Worm (Caenorhabditis elegans): ENCODE results near the gene mrps-18A.
"Not testable (repeated sequence)": the region's sequence is repeated elsewhere in the genome, so short reads cannot be mapped to it uniquely, and the experiment has no call there.

Gene mrps-18A

ce11 chrIII:8339372-8339771 is 7.7 kb upstream of the mrps-18A start, which contains the start of gene clc-28:
Gene clc-28 (minus strand): TSS chrIII:8339472.
- TF ChIP-seq tbx-11 (GFP tag; IDR thresholded peaks at IDR 0.05); scrt-1 (GFP tag; IDR thresholded peaks at IDR 0.05); F13C5.2 (tag; optimal IDR thresholded peaks at IDR 0.05): not testable (repeated sequence)

- TF ChIP-seq pes-1 (GFP tag; IDR thresholded peaks at IDR 0.05): no peak
- TF ChIP-seq F13C5.2 (tag; optimal IDR thresholded peaks at IDR 0.05): no peak
- TF ChIP-seq hmg-4 (GFP tag; optimal IDR thresholded peaks at IDR 0.05): no peak
- no peak for TF ChIP-seq ets-7 (tag; optimal IDR thresholded peaks at IDR 0.05)
- TF ChIP-seq ceh-13 (GFP tag; optimal IDR thresholded peaks at IDR 0.05): no peak
- TF ChIP-seq tra-4 (tag; optimal IDR thresholded peaks at IDR 0.05): no peak
- no peak for TF ChIP-seq ama-1 (optimal IDR thresholded peaks at IDR 0.05)
- TF ChIP-seq aly-1 (tag; optimal IDR thresholded peaks at IDR 0.05): no peak
- no peak for TF ChIP-seq sea-1 (GFP tag; conservative IDR thresholded peaks at IDR 0.05)
- TF ChIP-seq flt-1 (GFP tag; IDR thresholded peaks at IDR 0.05): no peak
- TF ChIP-seq tbx-37 (GFP tag; conservative IDR thresholded peaks at IDR 0.05): no peak
- no peak for TF ChIP-seq ceh-36 (tag; optimal IDR thresholded peaks at IDR 0.05)
- TF ChIP-seq hnd-1 (tag; optimal IDR thresholded peaks at IDR 0.05): no peak
- TF ChIP-seq scrt-1 (GFP tag; IDR thresholded peaks at IDR 0.05): no peak
- no peak for TF ChIP-seq B0310.2 (tag; optimal IDR thresholded peaks at IDR 0.05)
- no peak for TF ChIP-seq hmbx-1 (tag; optimal IDR thresholded peaks at IDR 0.05)
- no peak for TF ChIP-seq tbx-11 (GFP tag; IDR thresholded peaks at IDR 0.05)
Measured at ce11 chrIII:8334432-8334831, 2.7 kb upstream of the mrps-18A start, which contains the start of gene ZC262.4. Gene ZC262.4 (minus strand): TSS chrIII:8334532.

ce11 chrIII:8331211-8331610 is 508 bp downstream of the mrps-18A start, which contains the start of gene iglr-2:
Gene iglr-2 (minus strand): TSS chrIII:8331311.
- TF ChIP-seq ets-7 (tag; optimal IDR thresholded peaks at IDR 0.05) (no peak), hmbx-1 (tag; optimal IDR thresholded peaks at IDR 0.05) (no peak), tbx-11 (GFP tag; IDR thresholded peaks at IDR 0.05) (no peak), hnd-1 (tag; optimal IDR thresholded peaks at IDR 0.05) (no peak), scrt-1 (GFP tag; IDR thresholded peaks at IDR 0.05) (no peak), B0310.2 (tag; optimal IDR thresholded peaks at IDR 0.05) (no peak), hmg-4 (GFP tag; optimal IDR thresholded peaks at IDR 0.05) (no peak), pes-1 (GFP tag; IDR thresholded peaks at IDR 0.05) (no peak), ama-1 (optimal IDR thresholded peaks at IDR 0.05) (no peak), aly-1 (tag; optimal IDR thresholded peaks at IDR 0.05) (no peak), tra-4 (tag; optimal IDR thresholded peaks at IDR 0.05) (no peak)

- TF ChIP-seq scrt-1 (GFP tag; IDR thresholded peaks at IDR 0.05) (no peak), hmg-4 (GFP tag; optimal IDR thresholded peaks at IDR 0.05) (no peak), hmbx-1 (tag; optimal IDR thresholded peaks at IDR 0.05) (no peak), aly-1 (tag; optimal IDR thresholded peaks at IDR 0.05) (no peak), B0310.2 (tag; optimal IDR thresholded peaks at IDR 0.05) (no peak), ama-1 (optimal IDR thresholded peaks at IDR 0.05) (no peak), sea-1 (GFP tag; conservative IDR thresholded peaks at IDR 0.05) (no peak), tra-4 (tag; optimal IDR thresholded peaks at IDR 0.05) (no peak), tbx-11 (GFP tag; IDR thresholded peaks at IDR 0.05) (no peak), ceh-36 (tag; optimal IDR thresholded peaks at IDR 0.05) (no peak), ceh-13 (GFP tag; optimal IDR thresholded peaks at IDR 0.05) (no peak), flt-1 (GFP tag; IDR thresholded peaks at IDR 0.05) (no peak)
Measured at ce11 chrIII:8325574-8326513, 5.9 kb downstream of the mrps-18A start, which contains the start of gene ZC262.13. Gene ZC262.13 (plus strand): TSS chrIII:8326214.

ce11 chrIII:8324412-8324811 is 7.3 kb downstream of the mrps-18A start, which contains the start of gene F10E9.12:
Gene F10E9.12 (plus strand): TSS chrIII:8324542.
- TF ChIP-seq hnd-1 (tag; optimal IDR thresholded peaks at IDR 0.05): no peak
- no peak for TF ChIP-seq pes-1 (GFP tag; IDR thresholded peaks at IDR 0.05)
- TF ChIP-seq scrt-1 (GFP tag; IDR thresholded peaks at IDR 0.05): no peak
- TF ChIP-seq ceh-13 (GFP tag; optimal IDR thresholded peaks at IDR 0.05): no peak
- TF ChIP-seq sea-1 (GFP tag; conservative IDR thresholded peaks at IDR 0.05): no peak
- no peak for TF ChIP-seq ets-7 (tag; optimal IDR thresholded peaks at IDR 0.05)
- TF ChIP-seq B0310.2 (tag; optimal IDR thresholded peaks at IDR 0.05): no peak
- TF ChIP-seq ceh-36 (tag; optimal IDR thresholded peaks at IDR 0.05): no peak
- TF ChIP-seq tbx-37 (GFP tag; conservative IDR thresholded peaks at IDR 0.05): no peak
- TF ChIP-seq flt-1 (GFP tag; IDR thresholded peaks at IDR 0.05): no peak

ce11 chrIII:8322645-8323213 is 9.0 kb downstream of the mrps-18A start, which contains the start of gene F10E9.1:
Gene F10E9.1 (plus strand): TSS chrIII:8323163.
- TF ChIP-seq tbx-11 (GFP tag; IDR thresholded peaks at IDR 0.05) (no peak), hmg-4 (GFP tag; optimal IDR thresholded peaks at IDR 0.05) (no peak), B0310.2 (tag; optimal IDR thresholded peaks at IDR 0.05) (no peak), tbx-37 (GFP tag; conservative IDR thresholded peaks at IDR 0.05) (no peak)

- TF ChIP-seq hnd-1 (tag; optimal IDR thresholded peaks at IDR 0.05): no peak
- TF ChIP-seq tra-4 (tag; optimal IDR thresholded peaks at IDR 0.05): no peak
- no peak for TF ChIP-seq hmg-4 (GFP tag; optimal IDR thresholded peaks at IDR 0.05)
- no peak for TF ChIP-seq tbx-37 (GFP tag; conservative IDR thresholded peaks at IDR 0.05)
- no peak for TF ChIP-seq sea-1 (GFP tag; conservative IDR thresholded peaks at IDR 0.05)
- no peak for TF ChIP-seq pes-1 (GFP tag; IDR thresholded peaks at IDR 0.05)
- no peak for TF ChIP-seq tbx-11 (GFP tag; IDR thresholded peaks at IDR 0.05)
- no peak for TF ChIP-seq flt-1 (GFP tag; IDR thresholded peaks at IDR 0.05)
- no peak for TF ChIP-seq aly-1 (tag; optimal IDR thresholded peaks at IDR 0.05)
- no peak for TF ChIP-seq ceh-13 (GFP tag; optimal IDR thresholded peaks at IDR 0.05)
- no peak for TF ChIP-seq B0310.2 (tag; optimal IDR thresholded peaks at IDR 0.05)
- no peak for TF ChIP-seq scrt-1 (GFP tag; IDR thresholded peaks at IDR 0.05)
- TF ChIP-seq hmbx-1 (tag; optimal IDR thresholded peaks at IDR 0.05): no peak
- no peak for TF ChIP-seq ets-7 (tag; optimal IDR thresholded peaks at IDR 0.05)
- TF ChIP-seq ama-1 (optimal IDR thresholded peaks at IDR 0.05): no peak
- no peak for TF ChIP-seq ceh-36 (tag; optimal IDR thresholded peaks at IDR 0.05)
- TF ChIP-seq F13C5.2 (tag; optimal IDR thresholded peaks at IDR 0.05): no peak
Measured at ce11 chrIII:8321225-8321624, 10.5 kb downstream of the mrps-18A start.
